Fruit fly (Drosophila melanogaster): ENCODE results near the gene CG11309.

Gene CG11309

dm6 chr3L:21281706-21282105 is 22.8 kb downstream of the CG11309 start:
- TF ChIP-seq CG17801 (GFP tag; optimal IDR thresholded peaks at IDR 0.05; ENCODE audit: partially characterized antibody) = no peak

DNA sequence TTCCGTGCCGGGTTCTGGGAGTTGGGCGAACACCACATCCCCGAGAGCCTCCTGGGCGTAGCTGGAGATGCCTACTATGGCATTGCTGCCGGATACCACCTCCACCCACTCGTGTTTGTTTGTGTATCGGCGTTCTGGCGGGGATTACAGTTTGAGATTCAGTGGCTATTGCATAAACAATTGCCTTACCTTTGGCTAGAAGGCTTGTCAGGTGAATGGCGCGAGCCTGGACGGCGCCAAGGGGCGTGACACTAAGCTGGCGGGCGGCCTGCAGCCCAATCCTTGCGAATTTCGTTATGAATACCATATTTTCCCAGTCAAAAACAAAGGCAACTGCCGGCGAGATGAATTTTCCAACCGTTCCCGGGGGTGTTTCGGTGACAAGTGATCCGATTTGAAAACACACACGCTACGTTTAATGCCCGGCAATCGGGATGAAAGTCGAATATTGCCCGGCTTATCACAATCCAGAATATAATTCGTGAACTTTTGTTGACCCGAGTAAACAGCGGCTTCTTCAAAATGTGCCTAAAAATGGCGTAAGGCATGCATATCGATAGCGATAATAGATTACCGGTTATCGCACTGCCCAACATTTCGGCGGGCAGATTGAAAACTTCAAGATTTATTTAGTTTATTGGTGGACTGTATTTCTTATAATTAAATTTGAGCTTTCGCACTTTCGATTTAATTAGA is 23.3 kb downstream of the CG11309 start, which contains the start of gene ppl:
ppl (minus strand) TSS at position 511 of the 696 bp plus-strand sequence.
- TF ChIP-seq CG17801 (GFP tag; optimal IDR thresholded peaks at IDR 0.05; ENCODE audit: partially characterized antibody) = no peak

dm6 chr3L:21279876-21280566 is 24.4 kb downstream of the CG11309 start, which contains the start of gene AcCoAS:
AcCoAS (minus strand) TSS chr3L:21280243.
- TF ChIP-seq CG17801 (GFP tag; optimal IDR thresholded peaks at IDR 0.05; ENCODE audit: partially characterized antibody) = peak; percentile 82

dm6 chr3L:21279168-21279567 is 25.3 kb downstream of the CG11309 start:
- no peak for TF ChIP-seq CG17801 (GFP tag; optimal IDR thresholded peaks at IDR 0.05; ENCODE audit: partially characterized antibody)

DNA sequence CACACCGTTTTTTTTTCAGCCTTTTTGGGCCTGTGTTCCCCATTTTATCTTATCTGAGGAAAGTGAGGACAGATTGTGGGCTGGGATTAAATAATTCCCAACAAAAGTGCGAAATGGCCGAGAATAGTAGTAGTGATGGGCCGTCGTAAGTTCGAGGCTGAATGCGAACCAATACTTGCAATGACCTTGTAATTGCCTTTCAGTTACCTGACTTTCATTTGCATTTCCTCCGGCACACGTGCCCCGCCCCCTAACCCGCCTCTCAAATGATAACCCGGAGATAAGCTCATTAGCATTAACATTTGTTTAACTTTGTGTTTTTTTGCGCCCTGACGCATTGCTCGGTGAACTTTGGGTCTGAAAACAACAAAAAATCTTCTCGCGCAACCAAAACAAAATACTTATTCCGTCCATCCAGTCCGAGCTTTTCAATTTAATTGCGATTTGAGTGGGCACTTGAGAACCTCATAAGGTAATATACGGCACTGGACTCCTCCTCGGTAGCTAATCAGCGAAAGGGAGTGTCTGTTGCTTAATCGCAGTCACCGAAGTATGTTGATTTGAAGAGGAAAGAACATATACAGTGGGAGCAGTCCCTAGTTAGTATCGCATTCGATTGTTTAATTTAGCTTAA is 26.4 kb downstream of the CG11309 start:
- no peak for TF ChIP-seq CG17801 (GFP tag; optimal IDR thresholded peaks at IDR 0.05; ENCODE audit: partially characterized antibody)

dm6 chr3L:21276296-21277257 is 27.9 kb downstream of the CG11309 start:
- peak; percentile 78 for TF ChIP-seq CG17801 (GFP tag; optimal IDR thresholded peaks at IDR 0.05; ENCODE audit: partially characterized antibody)

- no peak for TF ChIP-seq CG17801 (GFP tag; optimal IDR thresholded peaks at IDR 0.05; ENCODE audit: partially characterized antibody)
Measured at dm6 chr3L:21275921-21276295, 28.6 kb downstream of the CG11309 start.

- TF ChIP-seq CG17801 (GFP tag; optimal IDR thresholded peaks at IDR 0.05; ENCODE audit: partially characterized antibody) = no peak
Measured at dm6 chr3L:21273504-21273903, 31.0 kb downstream of the CG11309 start.

dm6 chr3L:21270480-21270879 is 34.0 kb downstream of the CG11309 start, which contains the start of gene CG9389:
CG9389 (minus strand) TSS chr3L:21270580.
- no peak for TF ChIP-seq CG17801 (GFP tag; optimal IDR thresholded peaks at IDR 0.05; ENCODE audit: partially characterized antibody)

dm6 chr3L:21267862-21268385 is 36.5 kb downstream of the CG11309 start, which contains the start of gene CG9391:
CG9391 (minus strand) TSS chr3L:21268335.
- no peak for TF ChIP-seq CG17801 (GFP tag; optimal IDR thresholded peaks at IDR 0.05; ENCODE audit: partially characterized antibody)

- no peak for TF ChIP-seq CG17801 (GFP tag; optimal IDR thresholded peaks at IDR 0.05; ENCODE audit: partially characterized antibody)
Measured at dm6 chr3L:21266101-21266656, 38.3 kb downstream of the CG11309 start.

dm6 chr3L:21262426-21262825 is 42.0 kb downstream of the CG11309 start:
- TF ChIP-seq CG17801 (GFP tag; optimal IDR thresholded peaks at IDR 0.05; ENCODE audit: partially characterized antibody) = no peak

- peak; percentile 37 for TF ChIP-seq CG17801 (GFP tag; optimal IDR thresholded peaks at IDR 0.05; ENCODE audit: partially characterized antibody)
Measured at dm6 chr3L:21261403-21262164, 42.9 kb downstream of the CG11309 start.
